Fruit fly (Drosophila melanogaster) whole organism, wandering third instar larva: ENCODE measurements around the gene Sfmbt.

Source experiments
- CG32264 ChIP-seq: fragments of 200-800 bp; sonication (Bioruptor generic); optimal IDR thresholded peaks from 2 replicates; lab custom pipeline; 2016; ENCODE audit warnings: missing biosample characterization, missing genetic modification characterization
- Dif ChIP-seq: fragments of 200-275, 200-300 bp; sonication (Bioruptor generic); optimal IDR thresholded peaks from 2 replicates; lab custom pipeline; 2018; ENCODE audit warnings: missing biosample characterization, missing genetic modification characterization; ENCODE audit not compliant: partially characterized antibody
- Hr83 ChIP-seq: fragments of 200-300 bp; sonication (Bioruptor generic); optimal IDR thresholded peaks from 2 replicates; lab custom pipeline; 2016; ENCODE audit warnings: missing biosample characterization, mild to moderate bottlenecking, missing genetic modification characterization, moderate library complexity; ENCODE audit not compliant: poor library complexity, severe bottlenecking
- Mio ChIP-seq: sonication (Bioruptor generic); optimal IDR thresholded peaks from 2 replicates; lab custom pipeline; 2016; ENCODE audit warnings: missing biosample characterization, missing genetic modification characterization
- N ChIP-seq: fragments of >200 bp; optimal IDR thresholded peaks from 2 replicates; lab custom pipeline; 2018; ENCODE audit warnings: missing biosample characterization, missing external identifiers, missing genetic modification characterization
- Rel ChIP-seq, 2 experiments: fragments of 200-800 bp; sonication (Bioruptor generic) in 1 of 2; optimal IDR thresholded peaks; 2 replicates in 1 of 2; 3 replicates in 1 of 2; lab custom pipeline; 2016 to 2019; ENCODE audit warnings: mild to moderate bottlenecking in 2 of 2, missing biosample characterization in 2 of 2, missing genetic modification characterization in 2 of 2, moderate library complexity in 1 of 2
- dmrt93B ChIP-seq: fragments of 200-800 bp; sonication (Bioruptor generic); optimal IDR thresholded peaks from 2 replicates; lab custom pipeline; 2018; ENCODE audit warnings: missing biosample characterization, mild to moderate bottlenecking, missing genetic modification characterization
- ey ChIP-seq: fragments of 200-800 bp; sonication (Bioruptor generic); optimal IDR thresholded peaks from 2 replicates; lab custom pipeline; 2016; ENCODE audit warnings: missing biosample characterization, missing genetic modification characterization
- h ChIP-seq: fragments of 200-800 bp; sonication (Bioruptor generic); optimal IDR thresholded peaks from 3 replicates; lab custom pipeline; 2016; ENCODE audit warnings: missing biosample characterization, mild to moderate bottlenecking, missing genetic modification characterization
- lola ChIP-seq: fragments of >200 bp; optimal IDR thresholded peaks from 2 replicates; lab custom pipeline; 2017; ENCODE audit warnings: missing biosample characterization, missing genetic modification characterization
- psq ChIP-seq: fragments of 200-800 bp; sonication (Bioruptor generic); optimal IDR thresholded peaks from 3 replicates; lab custom pipeline; 2017; ENCODE audit warnings: missing biosample characterization, mild to moderate bottlenecking, missing genetic modification characterization, moderate library complexity
- sv ChIP-seq: fragments of 200-800 bp; sonication (Bioruptor generic); optimal IDR thresholded peaks from 3 replicates; lab custom pipeline; 2016; ENCODE audit warnings: missing biosample characterization, missing genetic modification characterization
- usp ChIP-seq: fragments of >200 bp; optimal IDR thresholded peaks from 2 replicates; lab custom pipeline; 2017; ENCODE audit warnings: missing biosample characterization, missing genetic modification characterization
- woc ChIP-seq: sonication (Bioruptor generic); optimal IDR thresholded peaks from 2 replicates; lab custom pipeline; 2016; ENCODE audit warnings: missing biosample characterization, mild to moderate bottlenecking, missing genetic modification characterization

dm6 chr2L:13182415-13182814 lies 5.8 kb upstream of the Sfmbt start, which contains the start of gene Mgat3:
- TF ChIP-seq woc (no peak), CG32264 (GFP tag; lab: Kevin White, UChicago) (no peak), lola (no peak), N (no peak), Mio (no peak), Rel (GFP tag; optimal IDR thresholded peaks at IDR 0.05; lab: Kevin White, UChicago) (no peak), Rel (tag; optimal IDR thresholded peaks at IDR 0.05; lab: Kevin White, UChicago) (no peak), Hr83 (GFP tag; lab: Kevin White, UChicago) (no peak), psq (no peak), sv (GFP tag; lab: Kevin White, UChicago) (no peak), dmrt93B (GFP tag; lab: Kevin White, UChicago) (no peak), usp (no peak), h (GFP tag; lab: Kevin White, UChicago) (no peak), ey (no peak), Dif (GFP tag; lab: Kevin White, UChicago) (no peak)
